ENCODE assay signal across 3 fruit fly cellular contexts in the genomic region with DNA sequence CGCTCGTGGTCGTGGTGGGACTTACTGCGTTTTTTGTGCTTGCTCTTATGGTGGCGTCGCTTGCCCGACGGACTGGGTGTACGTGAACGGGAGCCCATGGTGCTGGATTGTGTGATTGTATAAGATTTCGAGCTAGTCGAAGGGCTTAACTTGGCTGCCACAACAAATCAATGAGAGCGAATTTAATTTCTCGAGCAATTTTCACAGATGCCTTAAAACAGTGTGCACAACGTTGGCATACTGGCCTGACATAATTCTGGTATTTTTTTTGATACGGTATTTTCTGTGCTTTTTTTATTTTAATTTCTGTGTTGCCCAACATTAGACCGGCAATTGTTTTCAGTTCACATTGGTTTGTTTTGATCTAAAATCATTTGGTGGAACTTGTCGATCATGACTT.
TF ChIP-seq lines count a peak whose summit lies in the region.

A gene (minus strand): TSS at position 227 of the 400 bp plus-strand sequence.

TF ChIP-seq in whole organism, adult, 20 proteins besides CTCF, POLR2A, EP300 and RAD21 (continued from another document):
- TF ChIP-seq Mnt (GFP tag; optimal IDR thresholded peaks at IDR 0.05; lab: Kevin White, UChicago) (peak; percentile 34), CG14711 (tag; optimal IDR thresholded peaks at IDR 0.05; lab: Kevin White, UChicago) (peak; percentile 35), CG7045 (GFP tag; optimal IDR thresholded peaks at IDR 0.05; lab: Kevin White, UChicago) (no peak)

TF ChIP-seq in whole organism, embryonic, 481 proteins besides CTCF, POLR2A, EP300 and RAD21 (continued from another document and continues in another):
- TF ChIP-seq gsb (GFP tag; IDR thresholded peaks at IDR 0.05; lab: Robert Waterston, UW) = no peak
- TF ChIP-seq CG8089 (GFP tag; optimal IDR thresholded peaks at IDR 0.05; lab: Kevin White, UChicago) = no peak
- TF ChIP-seq crol (GFP tag; IDR thresholded peaks at IDR 0.05; lab: Robert Waterston, UW) = no peak
- TF ChIP-seq Ada2b (GFP tag; IDR thresholded peaks at IDR 0.05; lab: Robert Waterston, UW) = no peak
- TF ChIP-seq pan (optimal IDR thresholded peaks at IDR 0.05; lab: Kevin White, UChicago) = no peak
- peak in 1 of 2 experiments; percentile 41 for TF ChIP-seq pan (GFP tag; optimal IDR thresholded peaks at IDR 0.05 in 1 of 2, IDR thresholded peaks at IDR 0.05 in 1 of 2)
- no peak for TF ChIP-seq chinmo (GFP tag; IDR thresholded peaks at IDR 0.05; lab: Robert Waterston, UW; ENCODE audit: partially characterized antibody)
- TF ChIP-seq CG10565 (GFP tag; optimal IDR thresholded peaks at IDR 0.05; lab: Kevin White, UChicago) = no peak
- TF ChIP-seq CG11456 (GFP tag; IDR thresholded peaks at IDR 0.05; lab: Robert Waterston, UW) = peak; percentile 63; the same call in 1 of the 3 replicates
- TF ChIP-seq insv (GFP tag; optimal IDR thresholded peaks at IDR 0.05; lab: Kevin White, UChicago) = no peak
- no peak for TF ChIP-seq CG3281 (GFP tag; optimal IDR thresholded peaks at IDR 0.05; lab: Kevin White, UChicago)
- TF ChIP-seq Ssrp (tag; optimal IDR thresholded peaks at IDR 0.05; lab: Kevin White, UChicago) = no peak
- TF ChIP-seq hth (optimal IDR thresholded peaks at IDR 0.05; lab: Kevin White, UChicago) = no peak
- TF ChIP-seq Hsf (GFP tag; optimal IDR thresholded peaks at IDR 0.05; lab: Kevin White, UChicago) = no peak
- no peak for TF ChIP-seq luna (GFP tag; optimal IDR thresholded peaks at IDR 0.05; lab: Kevin White, UChicago)
- TF ChIP-seq sug (tag; optimal IDR thresholded peaks at IDR 0.05; lab: Kevin White, UChicago) = no peak
- no peak for TF ChIP-seq CG15696 (tag; optimal IDR thresholded peaks at IDR 0.05; lab: Kevin White, UChicago)
- no peak for TF ChIP-seq Trl (optimal IDR thresholded peaks at IDR 0.05; lab: Kevin White, UChicago)
- peak; percentile 23 for TF ChIP-seq Trl (GFP tag; optimal IDR thresholded peaks at IDR 0.05; lab: Kevin White, UChicago)
- peak; percentile 60 for TF ChIP-seq pzg (GFP tag; optimal IDR thresholded peaks at IDR 0.05; lab: Kevin White, UChicago)
- TF ChIP-seq inv (GFP tag; IDR thresholded peaks at IDR 0.05; lab: Robert Waterston, UW; ENCODE audit: partially characterized antibody) = no peak
- TF ChIP-seq CG6654 (GFP tag; optimal IDR thresholded peaks at IDR 0.05; lab: Kevin White, UChicago) = no peak
- no peak for TF ChIP-seq H15 (GFP tag; IDR thresholded peaks at IDR 0.05; lab: Robert Waterston, UW)
- no peak for TF ChIP-seq bowl (GFP tag; IDR thresholded peaks at IDR 0.05; lab: Robert Waterston, UW)
- no peak for TF ChIP-seq Dip3 (GFP tag; optimal IDR thresholded peaks at IDR 0.05; lab: Kevin White, UChicago)
- no peak for TF ChIP-seq CG6272 (GFP tag; IDR thresholded peaks at IDR 0.05; lab: Robert Waterston, UW)
- TF ChIP-seq CG2116 (GFP tag; optimal IDR thresholded peaks at IDR 0.05; lab: Kevin White, UChicago) = peak; percentile 0
- TF ChIP-seq Hand (GFP tag; optimal IDR thresholded peaks at IDR 0.05; lab: Kevin White, UChicago) = no peak
- TF ChIP-seq Asciz (GFP tag; optimal IDR thresholded peaks at IDR 0.05; lab: Kevin White, UChicago) = no peak
- no peak for TF ChIP-seq nmo (GFP tag; optimal IDR thresholded peaks at IDR 0.05; lab: Kevin White, UChicago)
- peak; percentile 8 for TF ChIP-seq trem (tag; optimal IDR thresholded peaks at IDR 0.05; lab: Kevin White, UChicago)
- TF ChIP-seq Xbp1 (GFP tag; optimal IDR thresholded peaks at IDR 0.05; lab: Kevin White, UChicago) = no peak
- TF ChIP-seq her (GFP tag; optimal IDR thresholded peaks at IDR 0.05; lab: Kevin White, UChicago) = no peak
- no peak for TF ChIP-seq MTF-1 (GFP tag; optimal IDR thresholded peaks at IDR 0.05; lab: Kevin White, UChicago; ENCODE audit: borderline replicate concordance)
- TF ChIP-seq grn (GFP tag; optimal IDR thresholded peaks at IDR 0.05; lab: Kevin White, UChicago) = no peak
- no peak for TF ChIP-seq ap (GFP tag; IDR thresholded peaks at IDR 0.05; lab: Robert Waterston, UW)
- TF ChIP-seq CG7839 (tag; optimal IDR thresholded peaks at IDR 0.05; lab: Kevin White, UChicago) = no peak
- no peak for TF ChIP-seq stc (GFP tag; IDR thresholded peaks at IDR 0.05; lab: Robert Waterston, UW)
- no peak for TF ChIP-seq Sox100B (GFP tag; optimal IDR thresholded peaks at IDR 0.05; lab: Kevin White, UChicago)
- TF ChIP-seq klu (GFP tag; IDR thresholded peaks at IDR 0.05; lab: Robert Waterston, UW) = no peak
- TF ChIP-seq mirr (GFP tag; optimal IDR thresholded peaks at IDR 0.05; lab: Kevin White, UChicago) = no peak
- TF ChIP-seq Fer2 (tag; optimal IDR thresholded peaks at IDR 0.05; lab: Kevin White, UChicago) = no peak
- no peak for TF ChIP-seq fd64A (GFP tag; optimal IDR thresholded peaks at IDR 0.05; lab: Kevin White, UChicago)
- no peak for TF ChIP-seq phol (tag; optimal IDR thresholded peaks at IDR 0.05; lab: Kevin White, UChicago)
- TF ChIP-seq CG7745 (tag; optimal IDR thresholded peaks at IDR 0.05; lab: Kevin White, UChicago) = no peak
- TF ChIP-seq dmrt11E (tag; optimal IDR thresholded peaks at IDR 0.05; lab: Kevin White, UChicago) = no peak
- TF ChIP-seq CG11560 (tag; IDR thresholded peaks at IDR 0.05; lab: Robert Waterston, UW) = no peak
- TF ChIP-seq Fer1 (GFP tag; optimal IDR thresholded peaks at IDR 0.05; lab: Kevin White, UChicago) = no peak
- 0 out of 3 replicates have a peak, but pooled peaks have one; percentile 25 for TF ChIP-seq row (GFP tag; IDR thresholded peaks at IDR 0.05; lab: Robert Waterston, UW)
- peak; percentile 13 for TF ChIP-seq Meics (GFP tag; optimal IDR thresholded peaks at IDR 0.05; lab: Kevin White, UChicago)
- TF ChIP-seq CG13287 (GFP tag; IDR thresholded peaks at IDR 0.05; lab: Robert Waterston, UW; ENCODE audit: partially characterized antibody) = peak; percentile 36; the same call in 1 of the 2 replicates
- no peak for TF ChIP-seq CG13296 (GFP tag; optimal IDR thresholded peaks at IDR 0.05; lab: Kevin White, UChicago)
- TF ChIP-seq CG18764 (GFP tag; optimal IDR thresholded peaks at IDR 0.05; lab: Kevin White, UChicago) = no peak
- peak; percentile 39 for TF ChIP-seq CHES-1-like (GFP tag; optimal IDR thresholded peaks at IDR 0.05; lab: Kevin White, UChicago)
- TF ChIP-seq vvl (GFP tag; IDR thresholded peaks at IDR 0.05; lab: Robert Waterston, UW) = 0 out of 2 replicates have a peak, but pooled peaks have one; percentile 35
- no peak for TF ChIP-seq hkb (optimal IDR thresholded peaks at IDR 0.05; lab: Kevin White, UChicago)
- TF ChIP-seq hkb (GFP tag; IDR thresholded peaks at IDR 0.05; lab: Robert Waterston, UW) = peak; percentile 28; the same call in 1 of the 2 replicates
- 0 out of 2 replicates have a peak, but pooled peaks have one; percentile 32 for TF ChIP-seq CG3847 (GFP tag; IDR thresholded peaks at IDR 0.05; lab: Robert Waterston, UW)
- TF ChIP-seq emc (GFP tag; optimal IDR thresholded peaks at IDR 0.05; lab: Kevin White, UChicago) = no peak
- TF ChIP-seq dpn (GFP tag; optimal IDR thresholded peaks at IDR 0.05; lab: Kevin White, UChicago) = no peak
- no peak for TF ChIP-seq B-H1 (GFP tag; IDR thresholded peaks at IDR 0.05; lab: Robert Waterston, UW)
- TF ChIP-seq CG4282 (GFP tag; optimal IDR thresholded peaks at IDR 0.05; lab: Kevin White, UChicago) = no peak
- no peak for TF ChIP-seq Max (GFP tag; optimal IDR thresholded peaks at IDR 0.05; lab: Kevin White, UChicago)

TF ChIP-seq in whole organism, prepupa, 60 proteins besides CTCF, POLR2A, EP300 and RAD21 (continued from another document):
- TF ChIP-seq CG11294 (GFP tag; IDR thresholded peaks at IDR 0.05; lab: Robert Waterston, UW) (no peak), Ets21C (GFP tag; optimal IDR thresholded peaks at IDR 0.05; lab: Kevin White, UChicago) (no peak), eg (GFP tag; IDR thresholded peaks at IDR 0.05; lab: Robert Waterston, UW) (no peak), CG10669 (GFP tag; optimal IDR thresholded peaks at IDR 0.05; lab: Kevin White, UChicago) (no peak), Eip75B (GFP tag; optimal IDR thresholded peaks at IDR 0.05; lab: Kevin White, UChicago) (no peak), CG6854 (GFP tag; optimal IDR thresholded peaks at IDR 0.05; lab: Kevin White, UChicago) (no peak), Lpt (GFP tag; optimal IDR thresholded peaks at IDR 0.05; lab: Kevin White, UChicago) (no peak), CG4318 (GFP tag; optimal IDR thresholded peaks at IDR 0.05; lab: Kevin White, UChicago) (no peak), CG3032 (tag; optimal IDR thresholded peaks at IDR 0.05; lab: Kevin White, UChicago) (no peak), vri (GFP tag; optimal IDR thresholded peaks at IDR 0.05; lab: Kevin White, UChicago) (no peak), OdsH (GFP tag; optimal IDR thresholded peaks at IDR 0.05; lab: Kevin White, UChicago) (no peak), CG31627 (GFP tag; optimal IDR thresholded peaks at IDR 0.05; lab: Kevin White, UChicago) (peak; percentile 9)
